Worm (Caenorhabditis elegans) whole organism, L3 larva: Measurements from ENCODE around the gene ZK1010.5.
A peak's percentile ranks its signal among the peaks of the same experiment; 100 is the strongest.

Source experiments
- R02D3.7 ChIP-seq: fragments of 150-350 bp; optimal IDR thresholded peaks from 2 replicates; lab custom pipeline; 2014; ENCODE audit warnings: missing biosample characterization, missing genetic modification characterization
- daf-12 ChIP-seq: fragments of 150-350 bp; optimal IDR thresholded peaks from 2 replicates; lab custom pipeline; 2014; ENCODE audit warnings: missing biosample characterization, missing genetic modification reagents, missing genetic modification characterization
- elt-2 ChIP-seq: sonication (generic microtip); optimal IDR thresholded peaks from 2 replicates; lab custom pipeline; 2016; ENCODE audit warnings: missing genetic modification reagents, mild to moderate bottlenecking, missing genetic modification characterization, missing compliant biosample characterization
- fkh-10 ChIP-seq: sonication (generic microtip); optimal IDR thresholded peaks from 2 replicates; lab custom pipeline; 2017; ENCODE audit warnings: missing biosample characterization, missing genetic modification reagents, missing genetic modification characterization
- nhr-11 ChIP-seq: fragments of 150-350 bp; optimal IDR thresholded peaks from 2 replicates; lab custom pipeline; 2014; ENCODE audit warnings: missing biosample characterization, missing genetic modification characterization
- nhr-237 ChIP-seq: fragments of 150-350 bp; optimal IDR thresholded peaks from 2 replicates; lab custom pipeline; 2014; ENCODE audit warnings: missing biosample characterization, missing genetic modification characterization
- nhr-77 ChIP-seq: fragments of 150-350 bp; optimal IDR thresholded peaks from 2 replicates; lab custom pipeline; 2014; ENCODE audit warnings: missing biosample characterization, missing genetic modification characterization
- pha-4 ChIP-seq: fragments of 150-350 bp; optimal IDR thresholded peaks from 2 replicates; lab custom pipeline; 2014; ENCODE audit warnings: missing biosample characterization, missing genetic modification reagents, missing genetic modification characterization
- pqm-1 ChIP-seq: fragments of 150-350 bp; optimal IDR thresholded peaks from 2 replicates; lab custom pipeline; 2017; ENCODE audit warnings: missing biosample characterization, missing genetic modification characterization, inconsistent platforms
- snpc-4 ChIP-seq: fragments of 150-350 bp; optimal IDR thresholded peaks from 2 replicates; lab custom pipeline; 2014; ENCODE audit warnings: missing biosample characterization, missing genetic modification characterization

ce11 chrIII:12959286-12959685 is 28.0 kb downstream of the ZK1010.5 start:
- TF ChIP-seq R02D3.7 (tag; lab: Kevin White, UChicago) (no peak), nhr-11 (no peak), snpc-4 (tag; lab: Kevin White, UChicago) (no peak), nhr-237 (tag; lab: Kevin White, UChicago) (no peak), elt-2 (peak; percentile 90), nhr-77 (tag; lab: Kevin White, UChicago) (no peak), pqm-1 (tag; lab: Kevin White, UChicago) (peak; percentile 39), fkh-10 (no peak), pha-4 (tag; lab: Kevin White, UChicago) (no peak), daf-12 (tag; lab: Kevin White, UChicago) (no peak)
